Worm (Caenorhabditis elegans) whole organism, L4 larva: ENCODE results near the gene chil-15.

Experiments
- D1046.2 ChIP-seq: fragments of 200-800 bp; sonication (Bioruptor generic); IDR thresholded peaks from 2 replicates; pipeline ENCODE4 v1.3.6; 2022; ENCODE audit warnings: missing genetic modification characterization, missing compliant biosample characterization
- R02D3.7 ChIP-seq: fragments of 150-350 bp; sonication (generic microtip); optimal IDR thresholded peaks from 3 replicates; lab custom pipeline; 2014; ENCODE audit warnings: missing biosample characterization, missing genetic modification characterization
- Y48G9A.11 ChIP-seq: fragments of 200-800 bp; sonication (Bioruptor generic); IDR thresholded peaks from 2 replicates; pipeline ENCODE4 v1.3.6; 2022; ENCODE audit warnings: missing genetic modification reagents, missing genetic modification characterization, missing compliant biosample characterization
- ZK337.2 ChIP-seq: fragments of 200-800 bp; sonication (Bioruptor generic); IDR thresholded peaks from 2 replicates; pipeline ENCODE4 v1.3.6; 2022; ENCODE audit warnings: missing genetic modification reagents, missing genetic modification characterization, missing compliant biosample characterization
- aha-1 ChIP-seq: fragments of 150-350 bp; peaks from one replicate; lab custom pipeline; 2014; ENCODE audit warnings: missing biosample characterization, missing genetic modification characterization
- attf-4 ChIP-seq: sonication (generic microtip); optimal IDR thresholded peaks from 3 replicates; lab custom pipeline; 2017; ENCODE audit warnings: missing biosample characterization, missing genetic modification characterization
- daf-16 ChIP-seq, 3 experiments: sonication (generic microtip); optimal IDR thresholded peaks; 2 replicates each; lab custom pipeline; 2016 to 2017; ENCODE audit warnings: missing genetic modification characterization in 3 of 3, missing genetic modification reagents in 3 of 3, mild to moderate bottlenecking in 2 of 3, missing compliant biosample characterization in 2 of 3, missing biosample characterization in 1 of 3, moderate library complexity in 1 of 3
- dmd-6 ChIP-seq: fragments of 200-800 bp; sonication (Bioruptor generic); IDR thresholded peaks from 2 replicates; pipeline ENCODE4 v1.3.6; 2022; ENCODE audit warnings: missing genetic modification reagents, missing genetic modification characterization, missing compliant biosample characterization
- egl-27 ChIP-seq: sonication (generic microtip); optimal IDR thresholded peaks from 3 replicates; lab custom pipeline; 2017; ENCODE audit warnings: missing biosample characterization, missing genetic modification reagents, missing genetic modification characterization
- gei-8 ChIP-seq: fragments of 200-800 bp; sonication (Bioruptor generic); optimal IDR thresholded peaks from 2 replicates; lab custom pipeline; 2018; ENCODE audit warnings: mild to moderate bottlenecking, missing genetic modification characterization, missing compliant biosample characterization
- hif-1 ChIP-seq, 2 experiments: sonication (generic microtip); optimal IDR thresholded peaks; 2 replicates each; lab custom pipeline; 2016 to 2017; ENCODE audit warnings: missing compliant biosample characterization in 2 of 2, missing genetic modification characterization in 2 of 2, missing genetic modification reagents in 2 of 2, missing genotype in 2 of 2, mild to moderate bottlenecking in 1 of 2
- hlh-11 ChIP-seq: fragments of 200-800 bp; sonication (Bioruptor generic); optimal IDR thresholded peaks from 2 replicates; lab custom pipeline; 2018; ENCODE audit warnings: mild to moderate bottlenecking, missing genetic modification characterization, missing compliant biosample characterization
- hlh-30 ChIP-seq: sonication (generic microtip); optimal IDR thresholded peaks from 2 replicates; lab custom pipeline; 2017; ENCODE audit warnings: antibody characterized with exemption, mild to moderate bottlenecking, missing genetic modification characterization, missing compliant biosample characterization; ENCODE audit not compliant: insufficient read depth
- hmg-1.1 ChIP-seq: fragments of 200-800 bp; sonication (Bioruptor generic); IDR thresholded peaks from 2 replicates; pipeline ENCODE4 v1.3.6; 2022; ENCODE audit warnings: missing genetic modification reagents, missing genetic modification characterization, missing compliant biosample characterization
- lin-13 ChIP-seq: fragments of 150-350 bp; optimal IDR thresholded peaks from 2 replicates; lab custom pipeline; 2014; ENCODE audit warnings: missing biosample characterization, missing genetic modification reagents, missing genetic modification characterization
- lsy-2 ChIP-seq, 2 experiments: fragments of 150-350 bp in 1 of 2; sonication (generic microtip) in 1 of 2; optimal IDR thresholded peaks; 2 replicates each; lab custom pipeline; 2014 to 2017; ENCODE audit warnings: missing biosample characterization in 2 of 2, missing genetic modification characterization in 2 of 2
- mdt-29 ChIP-seq: fragments of 200-800 bp; sonication (Bioruptor generic); IDR thresholded peaks from 2 replicates; pipeline ENCODE4 v1.3.6; 2022; ENCODE audit warnings: missing genetic modification reagents, missing genetic modification characterization, missing compliant biosample characterization
- mes-2 ChIP-seq: sonication (generic microtip); optimal IDR thresholded peaks from 2 replicates; lab custom pipeline; 2016; ENCODE audit warnings: missing genotype, mild to moderate bottlenecking, missing genetic modification characterization, missing compliant biosample characterization; ENCODE audit not compliant: poor library complexity, severe bottlenecking
- mxl-3 ChIP-seq: fragments of 200-800 bp; sonication (Bioruptor generic); optimal IDR thresholded peaks from 2 replicates; lab custom pipeline; 2018; ENCODE audit warnings: mild to moderate bottlenecking, missing genetic modification characterization, missing compliant biosample characterization
- nhr-102 ChIP-seq: sonication (generic microtip); optimal IDR thresholded peaks from 2 replicates; lab custom pipeline; 2016; ENCODE audit warnings: mild to moderate bottlenecking, missing genetic modification characterization, moderate library complexity, missing compliant biosample characterization
- nhr-28 ChIP-seq: fragments of 150-350 bp; optimal IDR thresholded peaks from 2 replicates; lab custom pipeline; 2014; ENCODE audit warnings: missing biosample characterization, missing genetic modification characterization
- pha-4 ChIP-seq, 2 experiments: fragments of 150-350 bp in 1 of 2; fragments of 200-800 bp in 1 of 2; sonication (Bioruptor generic) in 1 of 2; IDR thresholded peaks in 1 of 2; optimal IDR thresholded peaks in 1 of 2; 2 replicates each; pipeline versions ENCODE4 v1.3.6 to Lab custom; 2014 to 2022; ENCODE audit warnings: missing genetic modification characterization in 2 of 2, missing genetic modification reagents in 2 of 2, missing biosample characterization in 1 of 2, missing compliant biosample characterization in 1 of 2
- php-3 ChIP-seq: fragments of 200-800 bp; sonication (Bioruptor generic); IDR thresholded peaks from 2 replicates; pipeline ENCODE4 v1.3.6; 2022; ENCODE audit warnings: missing genetic modification reagents, missing genetic modification characterization, missing compliant biosample characterization
- pqm-1 ChIP-seq: sonication (generic microtip); optimal IDR thresholded peaks from 2 replicates; lab custom pipeline; 2017; ENCODE audit warnings: missing biosample characterization, missing genetic modification characterization
- skn-1 ChIP-seq: fragments of 150-350 bp; optimal IDR thresholded peaks from 2 replicates; lab custom pipeline; 2014; ENCODE audit warnings: missing biosample characterization, missing genetic modification characterization
- spr-1 ChIP-seq: sonication (generic microtip); optimal IDR thresholded peaks from 2 replicates; lab custom pipeline; 2016; ENCODE audit warnings: mild to moderate bottlenecking, missing genetic modification characterization, missing compliant biosample characterization
- spr-3 ChIP-seq: fragments of 200-800 bp; sonication (Bioruptor generic); optimal IDR thresholded peaks from 2 replicates; lab custom pipeline; 2018; ENCODE audit warnings: mild to moderate bottlenecking, missing genetic modification characterization, missing compliant biosample characterization
- tag-97 ChIP-seq: fragments of 200-800 bp; sonication (Bioruptor generic); IDR thresholded peaks from 2 replicates; pipeline ENCODE4 v1.3.6; 2022; ENCODE audit warnings: missing genetic modification characterization, missing compliant biosample characterization
- unc-130 ChIP-seq: sonication (generic microtip); optimal IDR thresholded peaks from 2 replicates; lab custom pipeline; 2016; ENCODE audit warnings: missing genetic modification reagents, missing genetic modification characterization, missing compliant biosample characterization
- unc-62 ChIP-seq, 3 experiments: fragments of 150-350 bp in 1 of 3; sonication (generic microtip); optimal IDR thresholded peaks in 2 of 3; peaks in 1 of 3; 1 replicate in 1 of 3; 2 replicates in 2 of 3; lab custom pipeline; 2014 to 2017; ENCODE audit warnings: missing biosample characterization in 3 of 3, missing genetic modification characterization in 3 of 3, missing genetic modification reagents in 3 of 3, missing genotype in 1 of 3

chil-15 gene

ce11 chrII:9416381-9417276 is 26.8 kb downstream of the chil-15 start, which contains the start of the genes gss-1 and chch-3 (continued):
- TF ChIP-seq unc-62 (GFP tag; optimal IDR thresholded peaks at IDR 0.05 in 1 of 2; lab: Kevin White, UChicago) = peak in 1 of 2 experiments; percentile 81
- no peak for TF ChIP-seq unc-62 (tag; optimal IDR thresholded peaks at IDR 0.05; lab: Kevin White, UChicago)
- peak in 1 of 2 experiments; percentile 48 for TF ChIP-seq hif-1 (tag; optimal IDR thresholded peaks at IDR 0.05; lab: Kevin White, UChicago)
- TF ChIP-seq spr-3 (GFP tag; lab: Kevin White, UChicago) = no peak
- peak; percentile 33; the same call in 1 of the 2 replicates for TF ChIP-seq pha-4 (GFP tag; IDR thresholded peaks at IDR 0.05; lab: Robert Waterston, UW)
- peak; percentile 56 for TF ChIP-seq pha-4 (tag; optimal IDR thresholded peaks at IDR 0.05; lab: Kevin White, UChicago)
- no peak for TF ChIP-seq gei-8 (GFP tag; lab: Kevin White, UChicago)
- peak; percentile 93 for TF ChIP-seq aha-1 (tag; lab: Kevin White, UChicago)
- peak; percentile 66 for TF ChIP-seq mes-2 (tag; lab: Kevin White, UChicago)
- TF ChIP-seq egl-27 (tag; lab: Kevin White, UChicago) = no peak
- TF ChIP-seq Y48G9A.11 = no peak
- TF ChIP-seq nhr-102 (tag; lab: Kevin White, UChicago) = peak; percentile 35
- peak; percentile 55 for TF ChIP-seq hlh-11 (tag; lab: Kevin White, UChicago)
- TF ChIP-seq php-3 (GFP tag; lab: Robert Waterston, UW) = no peak
- TF ChIP-seq hlh-30 (tag; lab: Kevin White, UChicago) = peak; percentile 53
- TF ChIP-seq daf-16 (GFP tag; optimal IDR thresholded peaks at IDR 0.05; lab: Kevin White, UChicago) = peak in 1 of 2 experiments; percentile 18
- TF ChIP-seq daf-16 (tag; optimal IDR thresholded peaks at IDR 0.05; lab: Kevin White, UChicago) = peak; percentile 23
- TF ChIP-seq lsy-2 (tag; optimal IDR thresholded peaks at IDR 0.05; lab: Kevin White, UChicago) = peak in 1 of 2 experiments; percentile 84
- TF ChIP-seq unc-130 (GFP tag; lab: Kevin White, UChicago) = no peak
- no peak for TF ChIP-seq attf-4 (tag; lab: Kevin White, UChicago)
- TF ChIP-seq dmd-6 (GFP tag; lab: Robert Waterston, UW) = peak; percentile 61
- no peak for TF ChIP-seq skn-1 (tag; lab: Kevin White, UChicago)
- peak; percentile 38; the same call in 1 of the 2 replicates for TF ChIP-seq hmg-1.1 (GFP tag; lab: Robert Waterston, UW)
- TF ChIP-seq tag-97 (GFP tag; lab: Robert Waterston, UW) = no peak

ce11 chrII:9412086-9412608 is 31.3 kb downstream of the chil-15 start, which contains the start of gene arrd-3:
TSS of gene arrd-3 (plus strand) at chrII:9412558.
- TF ChIP-seq nhr-28 (tag; lab: Kevin White, UChicago) (peak; percentile 27), spr-1 (no peak), lin-13 (no peak), unc-62 (GFP tag; optimal IDR thresholded peaks at IDR 0.05 in 1 of 2; lab: Kevin White, UChicago) (peak in 1 of 2 experiments; percentile 58), unc-62 (tag; optimal IDR thresholded peaks at IDR 0.05; lab: Kevin White, UChicago) (no peak), dmd-6 (GFP tag; lab: Robert Waterston, UW) (peak; percentile 29; the same call in 1 of the 2 replicates), R02D3.7 (no peak), hlh-11 (tag; lab: Kevin White, UChicago) (peak; percentile 23), pqm-1 (tag; lab: Kevin White, UChicago) (peak; percentile 75)
- TF ChIP-seq, all 104 proteins: peak for 5

- TF ChIP-seq D1046.2 (no peak), ZK337.2 (GFP tag; lab: Robert Waterston, UW) (no peak), mxl-3 (GFP tag; lab: Kevin White, UChicago) (no peak), aha-1 (tag; lab: Kevin White, UChicago) (no peak), mdt-29 (GFP tag; lab: Robert Waterston, UW) (no peak)
These were observed 31.9 kb downstream of the chil-15 start, which contains the start of gene M176.9 for ce11 chrII:9411497-9411896. TSS of gene M176.9 (minus strand) at chrII:9411597.
